Fruit fly (Drosophila melanogaster): ENCODE results near the gene CG4582.

CG4582 gene

DNA sequence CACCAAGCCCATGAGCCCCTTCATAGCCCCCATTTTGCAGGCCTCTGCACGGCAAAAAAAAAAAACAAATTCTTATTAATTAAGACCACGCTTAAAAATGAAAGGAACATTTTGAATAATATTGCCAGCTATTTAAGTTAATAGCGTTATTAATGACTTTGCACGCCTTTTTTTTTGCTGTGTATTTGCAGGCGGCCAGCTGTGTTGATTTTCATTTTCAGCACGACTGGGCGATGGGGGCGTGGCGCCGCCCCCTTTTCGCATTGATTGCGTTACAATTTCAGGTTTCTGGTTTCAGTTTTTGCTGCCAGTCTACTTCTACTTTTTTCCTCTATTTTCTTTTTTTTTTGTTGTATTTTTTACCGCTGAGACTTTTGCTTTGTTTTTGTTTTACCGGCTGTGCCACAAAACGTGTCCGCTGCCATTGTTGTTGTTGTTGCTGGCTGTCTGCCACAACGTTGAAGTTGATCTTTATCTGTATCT lies 51.0 kb downstream of the CG4582 start (continued):
- no peak for TF ChIP-seq CG14965 (GFP tag; optimal IDR thresholded peaks at IDR 0.05; ENCODE audit: borderline replicate concordance)
- TF ChIP-seq CG7987 (GFP tag; optimal IDR thresholded peaks at IDR 0.05): no peak
- TF ChIP-seq CG8359 (GFP tag; optimal IDR thresholded peaks at IDR 0.05; ENCODE audit: borderline replicate concordance): no peak
- no peak for TF ChIP-seq CG9797 (GFP tag; optimal IDR thresholded peaks at IDR 0.05)
- no peak; the same call in 2 of the 3 replicates for TF ChIP-seq row (GFP tag; IDR thresholded peaks at IDR 0.05)
- TF ChIP-seq tup (GFP tag; optimal IDR thresholded peaks at IDR 0.05): no peak
- no peak for TF ChIP-seq esg (GFP tag; conservative IDR thresholded peaks at IDR 0.05)
- TF ChIP-seq Hr3 (GFP tag; optimal IDR thresholded peaks at IDR 0.05): no peak
- TF ChIP-seq CG2678 (tag; optimal IDR thresholded peaks at IDR 0.05): peak; percentile 21
- TF ChIP-seq CG17912 (GFP tag; optimal IDR thresholded peaks at IDR 0.05): no peak
- TF ChIP-seq CG6683 (GFP tag; optimal IDR thresholded peaks at IDR 0.05): no peak
- TF ChIP-seq CG12744 (GFP tag; optimal IDR thresholded peaks at IDR 0.05): no peak
- no peak for TF ChIP-seq inv (GFP tag; IDR thresholded peaks at IDR 0.05; ENCODE audit: partially characterized antibody)
- TF ChIP-seq E2f2 (GFP tag; IDR thresholded peaks at IDR 0.05): peak; percentile 6; the same call in 1 of the 2 replicates
- TF ChIP-seq CG10654 (GFP tag; optimal IDR thresholded peaks at IDR 0.05): no peak
- peak; percentile 32 for TF ChIP-seq nau (GFP tag; optimal IDR thresholded peaks at IDR 0.05)
- peak; percentile 65 for TF ChIP-seq CG17359 (tag; optimal IDR thresholded peaks at IDR 0.05)
- TF ChIP-seq gro (GFP tag; optimal IDR thresholded peaks at IDR 0.05): no peak
- no peak for TF ChIP-seq HLH4C (GFP tag; IDR thresholded peaks at IDR 0.05; ENCODE audit: partially characterized antibody)
- TF ChIP-seq CG7556 (GFP tag; optimal IDR thresholded peaks at IDR 0.05): no peak
- TF ChIP-seq Atf6 (GFP tag; IDR thresholded peaks at IDR 0.05): no peak
- peak; percentile 10 for TF ChIP-seq Meics (GFP tag; optimal IDR thresholded peaks at IDR 0.05)
- peak; percentile 71 for TF ChIP-seq lab (GFP tag; optimal IDR thresholded peaks at IDR 0.05)
- TF ChIP-seq CG13894 (tag; optimal IDR thresholded peaks at IDR 0.05): no peak
- no peak for TF ChIP-seq grau (tag; optimal IDR thresholded peaks at IDR 0.05)
- no peak for TF ChIP-seq mld (GFP tag; IDR thresholded peaks at IDR 0.05; ENCODE audit: partially characterized antibody)
- TF ChIP-seq Dfd (GFP tag; optimal IDR thresholded peaks at IDR 0.05): no peak
- TF ChIP-seq Hr39 (optimal IDR thresholded peaks at IDR 0.05): no peak
- no peak for TF ChIP-seq ro (GFP tag; IDR thresholded peaks at IDR 0.05)
- no peak for TF ChIP-seq prd (optimal IDR thresholded peaks at IDR 0.05)
- TF ChIP-seq prd (GFP tag; IDR thresholded peaks at IDR 0.05): peak; percentile 70; the same call in 2 of the 3 replicates
- TF ChIP-seq so (GFP tag; IDR thresholded peaks at IDR 0.05): no peak
- TF ChIP-seq dysf (GFP tag; IDR thresholded peaks at IDR 0.05): peak; percentile 71
- TF ChIP-seq CG30431 (GFP tag; optimal IDR thresholded peaks at IDR 0.05): no peak
- TF ChIP-seq GATAe (GFP tag; conservative IDR thresholded peaks at IDR 0.05): no peak
- peak; percentile 26 for TF ChIP-seq phol (tag; optimal IDR thresholded peaks at IDR 0.05)
- TF ChIP-seq Awh (GFP tag; IDR thresholded peaks at IDR 0.05): 0 out of 2 replicates have a peak, but pooled peaks have one; percentile 17
- no peak; the same call in 1 of the 2 replicates for TF ChIP-seq sisA (GFP tag; IDR thresholded peaks at IDR 0.05)
- TF ChIP-seq gcm2 (GFP tag; optimal IDR thresholded peaks at IDR 0.05): no peak
- no peak for TF ChIP-seq CG14860 (GFP tag; IDR thresholded peaks at IDR 0.05; ENCODE audit: partially characterized antibody)
- no peak for TF ChIP-seq CkIIα-i1 (GFP tag; IDR thresholded peaks at IDR 0.05)
- TF ChIP-seq Spps (tag; optimal IDR thresholded peaks at IDR 0.05): no peak
- TF ChIP-seq CG4820 (GFP tag; optimal IDR thresholded peaks at IDR 0.05): peak; percentile 54
- TF ChIP-seq CG1603 (tag; optimal IDR thresholded peaks at IDR 0.05): peak; percentile 4
- no peak for TF ChIP-seq CG17568 (GFP tag; optimal IDR thresholded peaks at IDR 0.05)
- TF ChIP-seq ara (GFP tag; IDR thresholded peaks at IDR 0.05): no peak
- no peak for TF ChIP-seq fd64A (GFP tag; optimal IDR thresholded peaks at IDR 0.05)
- TF ChIP-seq onecut (GFP tag; IDR thresholded peaks at IDR 0.05): no peak
- TF ChIP-seq CG17186 (GFP tag; optimal IDR thresholded peaks at IDR 0.05): no peak
- no peak for TF ChIP-seq Poxn (GFP tag; IDR thresholded peaks at IDR 0.05)
- no peak for TF ChIP-seq Atf-2 (GFP tag; optimal IDR thresholded peaks at IDR 0.05)
